Fruit fly (Drosophila melanogaster) whole organism, embryonic: Measurements from ENCODE around the gene CG5445.

Experiments
- Aef1 ChIP-seq: fragments of 200-800 bp; sonication (Bioruptor generic); IDR thresholded peaks from 3 replicates; pipeline ENCODE4 v1.3.6; 2022; ENCODE audit warnings: missing biosample characterization, missing genetic modification characterization
- Antp ChIP-seq: fragments of 200-800 bp; sonication (Bioruptor generic); optimal IDR thresholded peaks from 3 replicates; lab custom pipeline; 2016; ENCODE audit warnings: missing biosample characterization, missing genetic modification characterization
- CG12155 ChIP-seq: fragments of 200-800 bp; sonication (Bioruptor generic); optimal IDR thresholded peaks from 3 replicates; lab custom pipeline; 2016; ENCODE audit warnings: missing biosample characterization, missing genetic modification characterization
- CG12219 ChIP-seq: fragments of 200-800 bp; sonication (Bioruptor generic); optimal IDR thresholded peaks from 3 replicates; lab custom pipeline; 2018; ENCODE audit warnings: missing biosample characterization, mild to moderate bottlenecking, missing genetic modification characterization
- CG1233 ChIP-seq: fragments of 200-800 bp; sonication (Bioruptor generic); optimal IDR thresholded peaks from 4 replicates; lab custom pipeline; 2018; ENCODE audit warnings: missing biosample characterization, mild to moderate bottlenecking, missing genetic modification characterization
- CG12769 ChIP-seq: fragments of 200-800 bp; sonication (Bioruptor generic); optimal IDR thresholded peaks from 2 replicates; lab custom pipeline; 2019; ENCODE audit warnings: missing biosample characterization, mild to moderate bottlenecking, missing genetic modification characterization, moderate library complexity
- CG13296 ChIP-seq: fragments of 200-800 bp; sonication (Bioruptor generic); optimal IDR thresholded peaks from 3 replicates; lab custom pipeline; 2018; ENCODE audit warnings: missing biosample characterization, mild to moderate bottlenecking, missing genetic modification characterization
- CG31224 ChIP-seq: fragments of 200-800 bp; sonication (Bioruptor generic); IDR thresholded peaks from 2 replicates; pipeline ENCODE4 v1.3.6; 2022; ENCODE audit warnings: missing biosample characterization, missing genetic modification characterization
- CG31388 ChIP-seq: fragments of 200-800 bp; sonication (Bioruptor generic); optimal IDR thresholded peaks from 2 replicates; lab custom pipeline; 2016; ENCODE audit warnings: missing biosample characterization, missing genetic modification characterization
- CG33213 ChIP-seq: fragments of 200-800 bp; sonication (Bioruptor generic); optimal IDR thresholded peaks from 3 replicates; lab custom pipeline; 2016; ENCODE audit warnings: missing biosample characterization, missing genetic modification characterization
- CG4282 ChIP-seq: fragments of 200-800 bp; sonication (Bioruptor generic); optimal IDR thresholded peaks from 2 replicates; lab custom pipeline; 2016; ENCODE audit warnings: missing biosample characterization, missing genetic modification characterization
- CG4820 ChIP-seq: fragments of 200-800 bp; sonication (Bioruptor generic); optimal IDR thresholded peaks from 3 replicates; lab custom pipeline; 2016; ENCODE audit warnings: missing biosample characterization, missing genetic modification characterization
- CG5180 ChIP-seq: fragments of 200-800 bp; sonication (Bioruptor generic); optimal IDR thresholded peaks from 3 replicates; lab custom pipeline; 2017; ENCODE audit warnings: missing biosample characterization, missing genetic modification characterization, mild to moderate bottlenecking, moderate library complexity, missing genetic modification reagents
- Doc3 ChIP-seq: fragments of 200-800 bp; sonication (Bioruptor generic); IDR thresholded peaks from 3 replicates; pipeline ENCODE4 v1.3.6; 2022; ENCODE audit warnings: missing biosample characterization, missing genetic modification characterization; ENCODE audit not compliant: partially characterized antibody
- ERR ChIP-seq: fragments of 200-800 bp; sonication (Bioruptor generic); optimal IDR thresholded peaks from 2 replicates; lab custom pipeline; 2016; ENCODE audit warnings: missing biosample characterization, missing genetic modification characterization
- Gug ChIP-seq: fragments of 200-800 bp; sonication (Bioruptor generic); IDR thresholded peaks from 4 replicates; pipeline ENCODE4 v1.3.6; 2022; ENCODE audit warnings: missing biosample characterization, missing genetic modification characterization
- HHEX ChIP-seq: fragments of 200-800 bp; sonication (Bioruptor generic); optimal IDR thresholded peaks from 3 replicates; lab custom pipeline; 2017; ENCODE audit warnings: missing biosample characterization, mild to moderate bottlenecking, missing genetic modification characterization, missing genetic modification reagents
- HLH54F ChIP-seq: fragments of 200-800 bp; sonication (Bioruptor generic); optimal IDR thresholded peaks from 3 replicates; lab custom pipeline; 2016; ENCODE audit warnings: missing biosample characterization, missing genetic modification characterization
- Hr78 ChIP-seq, 2 experiments: fragments of 200-800 bp in 1 of 2; fragments of >200 bp in 1 of 2; sonication (Bioruptor generic) in 1 of 2; optimal IDR thresholded peaks; 2 replicates each; lab custom pipeline; 2017 to 2019; ENCODE audit warnings: missing biosample characterization in 2 of 2, missing genetic modification characterization in 2 of 2, mild to moderate bottlenecking in 1 of 2, moderate library complexity in 1 of 2
- Nf-YB ChIP-seq: fragments of 200-800 bp; sonication (Bioruptor generic); optimal IDR thresholded peaks from 3 replicates; lab custom pipeline; 2019; ENCODE audit warnings: missing biosample characterization, mild to moderate bottlenecking, missing genetic modification characterization, moderate library complexity
- Rx ChIP-seq: fragments of 200-800 bp; sonication (Bioruptor generic); IDR thresholded peaks from 2 replicates; pipeline ENCODE4 v1.3.6; 2022; ENCODE audit warnings: missing biosample characterization, missing genetic modification characterization
- Side ChIP-seq: fragments of 200-800 bp; sonication (Bioruptor generic); optimal IDR thresholded peaks from 2 replicates; lab custom pipeline; 2016; ENCODE audit warnings: missing biosample characterization, missing genetic modification characterization
- Ssrp ChIP-seq: fragments of 200-800 bp; sonication (Bioruptor generic); optimal IDR thresholded peaks from 2 replicates; lab custom pipeline; 2018; ENCODE audit warnings: missing biosample characterization, mild to moderate bottlenecking, missing genetic modification characterization, moderate library complexity
- Tbp ChIP-seq: fragments of >200 bp; optimal IDR thresholded peaks from 2 replicates; lab custom pipeline; 2018; ENCODE audit warnings: missing biosample characterization, missing genetic modification characterization
- bsh ChIP-seq, 2 experiments: fragments of 200-800 bp; sonication (Bioruptor generic); optimal IDR thresholded peaks; 2 replicates each; lab custom pipeline; 2017 to 2018; ENCODE audit warnings: mild to moderate bottlenecking in 2 of 2, missing biosample characterization in 2 of 2, missing genetic modification characterization in 2 of 2, moderate library complexity in 1 of 2
- cg ChIP-seq: fragments of 200-800 bp; sonication (Bioruptor generic); optimal IDR thresholded peaks from 3 replicates; lab custom pipeline; 2019; ENCODE audit warnings: missing biosample characterization, mild to moderate bottlenecking, missing genetic modification characterization, moderate library complexity
- cwo ChIP-seq: fragments of 200-800 bp; sonication (Bioruptor generic); optimal IDR thresholded peaks from 3 replicates; lab custom pipeline; 2017; ENCODE audit warnings: missing biosample characterization, missing genetic modification characterization, mild to moderate bottlenecking, moderate library complexity, missing genetic modification reagents
- dmrt11E ChIP-seq: fragments of 200-800 bp; sonication (Bioruptor generic); optimal IDR thresholded peaks from 3 replicates; lab custom pipeline; 2018; ENCODE audit warnings: missing biosample characterization, mild to moderate bottlenecking, missing genetic modification characterization, moderate library complexity
- en ChIP-seq: fragments of 200-800 bp; sonication (Bioruptor generic); optimal IDR thresholded peaks from 2 replicates; lab custom pipeline; 2016; ENCODE audit warnings: missing biosample characterization, missing genetic modification characterization
- fd64A ChIP-seq: fragments of 200-800 bp; sonication (Bioruptor generic); optimal IDR thresholded peaks from 3 replicates; lab custom pipeline; 2018; ENCODE audit warnings: missing biosample characterization, mild to moderate bottlenecking, missing genetic modification characterization
- ftz-f1 ChIP-seq: fragments of 200-800 bp; sonication (Bioruptor generic); optimal IDR thresholded peaks from 2 replicates; lab custom pipeline; 2016; ENCODE audit warnings: missing biosample characterization, missing genetic modification characterization
- hbn ChIP-seq: fragments of 200-800 bp; sonication (Bioruptor generic); IDR thresholded peaks from 2 replicates; pipeline ENCODE4 v1.3.6; 2022; ENCODE audit warnings: missing biosample characterization, missing genetic modification characterization; ENCODE audit not compliant: partially characterized antibody
- knrl ChIP-seq: fragments of 200-800 bp; sonication (Bioruptor generic); IDR thresholded peaks from 3 replicates; pipeline ENCODE4 v1.3.6; 2022; ENCODE audit warnings: missing biosample characterization, missing genetic modification characterization; ENCODE audit not compliant: partially characterized antibody
- mam ChIP-seq: fragments of 200-800 bp; sonication (Bioruptor generic); optimal IDR thresholded peaks from 3 replicates; lab custom pipeline; 2016; ENCODE audit warnings: missing biosample characterization, missing genetic modification characterization
- nmo ChIP-seq: fragments of 200-800 bp; sonication (Bioruptor generic); optimal IDR thresholded peaks from 2 replicates; lab custom pipeline; 2018; ENCODE audit warnings: missing biosample characterization, mild to moderate bottlenecking, missing genetic modification characterization, moderate library complexity
- odd ChIP-seq: fragments of 200-800 bp; sonication (Bioruptor generic); optimal IDR thresholded peaks from 2 replicates; lab custom pipeline; 2017; ENCODE audit warnings: missing biosample characterization, mild to moderate bottlenecking, missing genetic modification characterization
- otp ChIP-seq: fragments of 200-800 bp; sonication (Bioruptor generic); IDR thresholded peaks from 3 replicates; pipeline ENCODE4, ENCODE4 v1.3.6; 2022; ENCODE audit warnings: missing biosample characterization, missing genetic modification characterization
- pho ChIP-seq: fragments of 200-800 bp; sonication (Bioruptor generic); optimal IDR thresholded peaks from 2 replicates; lab custom pipeline; 2016; ENCODE audit warnings: missing biosample characterization, missing genetic modification characterization
- pnt ChIP-seq: fragments of 200-800 bp; sonication (Bioruptor generic); optimal IDR thresholded peaks from 3 replicates; lab custom pipeline; 2016; ENCODE audit warnings: missing biosample characterization, missing genetic modification characterization
- pros ChIP-seq: fragments of 200-800 bp; sonication (Bioruptor generic); optimal IDR thresholded peaks from 3 replicates; lab custom pipeline; 2019; ENCODE audit warnings: missing biosample characterization, mild to moderate bottlenecking, missing genetic modification characterization, moderate library complexity
- rib ChIP-seq: fragments of 200-800 bp; sonication (Bioruptor generic); IDR thresholded peaks from 2 replicates; pipeline ENCODE4 v1.3.6; 2022; ENCODE audit warnings: missing biosample characterization, missing genetic modification characterization
- slp2 ChIP-seq: fragments of 200-800 bp; sonication (Bioruptor generic); optimal IDR thresholded peaks from 2 replicates; lab custom pipeline; 2016; ENCODE audit warnings: missing biosample characterization, missing genetic modification characterization
- sqz ChIP-seq: fragments of 200-800 bp; sonication (Bioruptor generic); optimal IDR thresholded peaks from 3 replicates; lab custom pipeline; 2018; ENCODE audit warnings: missing biosample characterization, mild to moderate bottlenecking, missing genetic modification characterization
- stc ChIP-seq: fragments of 200-800 bp; sonication (Bioruptor generic); IDR thresholded peaks from 2 replicates; pipeline ENCODE4 v1.3.6; 2022; ENCODE audit warnings: missing biosample characterization, missing genetic modification characterization
- unc-4 ChIP-seq: fragments of 200-800 bp; sonication (Bioruptor generic); IDR thresholded peaks from 2 replicates; pipeline ENCODE4 v1.3.6; 2022; ENCODE audit warnings: missing biosample characterization, missing genetic modification characterization; ENCODE audit not compliant: partially characterized antibody
- wdn ChIP-seq: fragments of 200-800 bp; sonication (Bioruptor generic); IDR thresholded peaks from 2 replicates; pipeline ENCODE4 v1.3.6; 2022; ENCODE audit warnings: missing biosample characterization, missing genetic modification characterization
- zen2 ChIP-seq: fragments of 200-800 bp; sonication (Bioruptor generic); IDR thresholded peaks from 3 replicates; pipeline ENCODE4 v1.3.6; 2022; ENCODE audit warnings: missing biosample characterization, missing genetic modification characterization; ENCODE audit not compliant: partially characterized antibody

Gene CG5445

DNA sequence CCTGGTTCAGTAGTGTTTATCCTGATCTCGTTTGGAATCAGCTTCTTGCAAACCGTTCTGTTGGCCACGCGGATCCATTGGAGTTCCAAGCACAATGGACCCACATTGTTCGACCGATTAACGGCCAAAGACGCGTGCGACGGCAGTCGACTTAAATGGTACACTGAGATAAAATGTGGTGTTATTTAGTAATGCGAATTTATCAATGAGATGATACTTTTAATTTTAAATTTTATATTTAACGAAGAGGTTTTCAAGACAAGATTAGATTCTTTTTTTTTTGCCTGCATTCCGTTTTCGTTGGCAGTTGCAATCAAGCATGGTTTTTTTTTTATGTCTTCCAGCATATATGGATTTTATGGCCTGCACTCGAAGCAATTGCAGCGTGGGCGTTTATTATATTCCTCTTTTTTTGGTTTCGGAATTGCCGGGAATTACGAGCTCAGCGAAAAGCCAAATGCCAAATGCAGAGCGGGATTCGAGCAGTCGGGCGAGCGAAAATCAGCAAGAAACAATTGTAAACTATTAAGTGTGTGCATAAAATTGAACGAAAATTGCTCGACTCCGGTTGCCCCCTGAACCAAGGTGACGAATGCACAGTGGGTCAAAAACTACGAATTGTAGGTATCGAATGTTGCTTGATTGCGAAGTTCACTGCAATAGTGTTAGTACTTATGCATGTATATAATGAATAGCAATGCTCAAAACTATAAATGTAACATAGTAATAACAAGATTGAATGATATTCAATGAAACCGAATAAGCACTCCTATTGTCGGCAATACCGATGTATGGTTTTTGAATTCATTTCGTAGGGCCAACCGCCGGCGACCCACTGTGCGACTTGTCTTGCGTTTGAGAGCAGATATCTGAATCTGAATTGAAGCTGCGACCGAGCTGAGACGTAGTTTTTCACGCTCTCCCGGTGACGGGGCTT, 16.9 kb downstream of the CG5445 start (continued):
- TF ChIP-seq rib (GFP tag; lab: Robert Waterston, UW) (no peak), Aef1 (GFP tag; lab: Robert Waterston, UW) (peak; percentile 62), Gug (GFP tag; lab: Robert Waterston, UW) (peak; percentile 52; the same call in 1 of the 4 replicates), Ssrp (tag; lab: Kevin White, UChicago) (peak; percentile 31), pnt (GFP tag; lab: Kevin White, UChicago) (peak; percentile 45), odd (peak; percentile 51), stc (peak; percentile 62), unc-4 (no peak), ftz-f1 (no peak), Rx (GFP tag; lab: Robert Waterston, UW) (peak; percentile 39; the same call in 1 of the 2 replicates), slp2 (peak; percentile 25), zen2 (GFP tag; lab: Robert Waterston, UW) (no peak), HHEX (GFP tag; lab: Kevin White, UChicago) (peak; percentile 70), wdn (peak; percentile 55), ERR (peak; percentile 23), Doc3 (GFP tag; lab: Robert Waterston, UW) (no peak), fd64A (GFP tag; lab: Kevin White, UChicago) (peak; percentile 58), en (no peak), pho (GFP tag; lab: Kevin White, UChicago) (peak; percentile 40), hbn (GFP tag; lab: Robert Waterston, UW) (no peak), CG31224 (peak; percentile 64), cwo (GFP tag; lab: Kevin White, UChicago) (peak; percentile 65), Antp (GFP tag; lab: Kevin White, UChicago) (peak; percentile 67), mam (peak; percentile 72), CG12769 (tag; lab: Kevin White, UChicago) (peak; percentile 85), CG13296 (GFP tag; lab: Kevin White, UChicago) (peak; percentile 68), bsh (GFP tag; optimal IDR thresholded peaks at IDR 0.05; lab: Kevin White, UChicago) (peak; percentile 64 to 65), CG33213 (GFP tag; lab: Kevin White, UChicago) (no peak), CG31388 (no peak), Tbp (GFP tag; lab: Kevin White, UChicago) (no peak), sqz (GFP tag; lab: Kevin White, UChicago) (no peak), Nf-YB (GFP tag; lab: Kevin White, UChicago) (peak; percentile 22), Side (GFP tag; lab: Kevin White, UChicago) (peak; percentile 66), otp (peak; percentile 59; the same call in 1 of the 3 replicates), CG5180 (GFP tag; lab: Kevin White, UChicago) (peak; percentile 39), cg (GFP tag; lab: Kevin White, UChicago) (no peak), CG4820 (GFP tag; lab: Kevin White, UChicago) (peak; percentile 23), CG1233 (GFP tag; lab: Kevin White, UChicago) (peak; percentile 47), CG12219 (GFP tag; lab: Kevin White, UChicago) (peak; percentile 78), Hr78 (GFP tag; optimal IDR thresholded peaks at IDR 0.05; lab: Kevin White, UChicago) (peak in 1 of 2 experiments; percentile 35), HLH54F (GFP tag; lab: Kevin White, UChicago) (peak; percentile 47), CG12155 (GFP tag; lab: Kevin White, UChicago) (peak; percentile 65), CG4282 (GFP tag; lab: Kevin White, UChicago) (peak; percentile 60), nmo (GFP tag; lab: Kevin White, UChicago) (peak; percentile 47), pros (GFP tag; lab: Kevin White, UChicago) (peak; percentile 50), knrl (GFP tag; lab: Robert Waterston, UW) (no peak), dmrt11E (tag; lab: Kevin White, UChicago) (peak; percentile 45)
